Worm (Caenorhabditis elegans): Measurements from ENCODE around the gene C55A1.6.
"Not testable (repeated sequence)": the region's sequence is repeated elsewhere in the genome, so short reads cannot be mapped to it uniquely, and the experiment has no call there.

- TF ChIP-seq tbx-8, unc-62 (GFP tag; optimal IDR thresholded peaks at IDR 0.05): not testable (repeated sequence)
These were observed 20.4 kb downstream of the C55A1.6 start, which contains the start of gene F53E4.1 for ce11 chrV:15668200-15668599.
